Fruit fly (Drosophila melanogaster) S2 (cell line): ENCODE results near the gene Megf8.

Experiments
- CG8478 ChIP-seq: fragments of >200 bp; optimal IDR thresholded peaks from 2 replicates; lab custom pipeline; 2018
- CTCF ChIP-seq, 2 experiments: fragments of >200 bp; optimal IDR thresholded peaks; 2 replicates each; lab custom pipeline; 2018

- TF ChIP-seq CTCF (optimal IDR thresholded peaks at IDR 0.05; lab: Kevin White, UChicago) (peak in 1 of 2 experiments; percentile 3), CG8478 (lab: Kevin White, UChicago) (no peak)
Observed at dm6 chr2L:8097964-8098945, 55.0 kb downstream of the Megf8 start.
